Worm (Caenorhabditis elegans): ENCODE measurements around the gene math-8.

math-8 gene

ce11 chrII:1884635-1885034 is 4.3 kb downstream of the math-8 start, which contains the start of gene math-6:
Gene math-6 (minus strand): TSS chrII:1884735.
- TF ChIP-seq unc-98 (GFP tag; IDR thresholded peaks at IDR 0.05) (no peak), snu-23 (GFP tag; optimal IDR thresholded peaks at IDR 0.05) (no peak), ces-1 (GFP tag; optimal IDR thresholded peaks at IDR 0.05) (no peak), C16A3.4 (tag; optimal IDR thresholded peaks at IDR 0.05) (no peak), fkh-8 (tag; optimal IDR thresholded peaks at IDR 0.05) (no peak), fos-1 (tag; optimal IDR thresholded peaks at IDR 0.05) (no peak), nhr-11 (tag; optimal IDR thresholded peaks at IDR 0.05) (no peak), hlh-17 (GFP tag; optimal IDR thresholded peaks at IDR 0.05; ENCODE audit: borderline replicate concordance) (no peak), egl-27 (tag; optimal IDR thresholded peaks at IDR 0.05) (no peak)

DNA sequence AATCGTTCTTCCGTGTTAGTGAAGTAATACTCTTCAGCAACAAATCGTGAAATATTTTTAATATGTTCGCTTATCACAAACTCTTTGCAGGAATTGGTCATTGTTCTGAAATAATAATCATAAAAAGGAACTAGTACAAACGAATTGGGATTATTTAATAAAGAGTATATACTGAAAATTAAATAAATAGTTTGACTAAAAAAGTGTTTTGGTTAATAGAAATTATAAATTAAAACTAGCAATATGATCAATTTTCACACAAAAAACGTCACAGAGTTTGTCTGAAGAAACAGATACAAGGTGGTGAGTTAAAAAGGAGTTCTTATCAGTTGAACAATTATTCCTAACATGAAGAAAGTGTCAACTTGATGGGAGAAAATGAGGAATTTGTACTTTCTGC is 6.3 kb downstream of the math-8 start, which contains the start of gene math-5:
TSS of gene math-5 (minus strand) at position 101 of the 400 bp plus-strand sequence.
- no peak for TF ChIP-seq nhr-12 (tag; optimal IDR thresholded peaks at IDR 0.05)
- TF ChIP-seq efl-1 (optimal IDR thresholded peaks at IDR 0.05): no peak
- no peak for TF ChIP-seq efl-1 (GFP tag; optimal IDR thresholded peaks at IDR 0.05 in 1 of 2)
- TF ChIP-seq C16A3.4 (tag; optimal IDR thresholded peaks at IDR 0.05): no peak
- no peak for TF ChIP-seq irx-1 (tag; optimal IDR thresholded peaks at IDR 0.05)
- TF ChIP-seq ces-1 (GFP tag; optimal IDR thresholded peaks at IDR 0.05): no peak
- no peak for TF ChIP-seq nhr-11 (tag; optimal IDR thresholded peaks at IDR 0.05)
- no peak for TF ChIP-seq egl-27 (tag; optimal IDR thresholded peaks at IDR 0.05)
- TF ChIP-seq dpl-1 (GFP tag; optimal IDR thresholded peaks at IDR 0.05): no peak
- no peak for TF ChIP-seq ama-1 (optimal IDR thresholded peaks at IDR 0.05)
- no peak for TF ChIP-seq lin-39 (tag; optimal IDR thresholded peaks at IDR 0.05)
- TF ChIP-seq mab-9 (GFP tag; IDR thresholded peaks at IDR 0.05): no peak
- TF ChIP-seq hlh-17 (GFP tag; optimal IDR thresholded peaks at IDR 0.05; ENCODE audit: borderline replicate concordance): no peak
- TF ChIP-seq fos-1 (tag; optimal IDR thresholded peaks at IDR 0.05): no peak
- TF ChIP-seq C04F5.9 (tag; optimal IDR thresholded peaks at IDR 0.05): no peak
- TF ChIP-seq unc-62 (GFP tag; optimal IDR thresholded peaks at IDR 0.05): no peak
- TF ChIP-seq snu-23 (GFP tag; optimal IDR thresholded peaks at IDR 0.05): no peak
- TF ChIP-seq skn-1 (tag; optimal IDR thresholded peaks at IDR 0.05): no peak

DNA sequence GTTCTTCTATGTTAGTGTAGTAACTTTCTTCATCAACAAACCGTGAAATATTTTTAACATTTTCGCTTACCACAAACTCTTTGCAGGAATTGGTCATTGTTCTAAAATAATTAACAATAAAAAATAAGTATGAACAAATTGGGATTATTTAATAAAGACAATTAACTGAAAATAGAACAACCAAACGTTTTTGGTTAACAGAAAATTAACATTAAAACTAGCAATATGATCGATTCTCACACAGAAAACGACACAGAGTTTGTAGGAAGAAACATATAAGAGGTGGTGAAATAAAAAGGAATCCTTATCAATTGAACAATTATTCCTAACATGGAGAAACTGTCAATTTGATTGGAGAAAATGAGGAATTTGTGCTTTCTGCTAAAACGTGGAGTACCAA is 10.3 kb downstream of the math-8 start, which contains the start of gene math-16:
TSS of gene math-16 (minus strand) at position 101 of the 400 bp plus-strand sequence.
- no peak for TF ChIP-seq lir-3 (tag; optimal IDR thresholded peaks at IDR 0.05; ENCODE audit: poor library complexity)
- TF ChIP-seq blmp-1 (tag; optimal IDR thresholded peaks at IDR 0.05): no peak
- TF ChIP-seq unc-130 (tag; optimal IDR thresholded peaks at IDR 0.05): no peak
- TF ChIP-seq elt-3 (tag; optimal IDR thresholded peaks at IDR 0.05): no peak
- no peak for TF ChIP-seq egl-13 (tag; optimal IDR thresholded peaks at IDR 0.05)
- no peak for TF ChIP-seq dsc-1 (tag; optimal IDR thresholded peaks at IDR 0.05)
- no peak for TF ChIP-seq hpl-2 (GFP tag; optimal IDR thresholded peaks at IDR 0.05)
- no peak for TF ChIP-seq lin-39 (tag; optimal IDR thresholded peaks at IDR 0.05)
- TF ChIP-seq zag-1 (tag; optimal IDR thresholded peaks at IDR 0.05): no peak
- TF ChIP-seq lin-14 (GFP tag; optimal IDR thresholded peaks at IDR 0.05): no peak
- TF ChIP-seq fkh-4 (tag; optimal IDR thresholded peaks at IDR 0.05; ENCODE audit: borderline replicate concordance): no peak
- TF ChIP-seq ets-5 (GFP tag; IDR thresholded peaks at IDR 0.05): no peak
- no peak for TF ChIP-seq aha-1 (tag; optimal IDR thresholded peaks at IDR 0.05)
- no peak for TF ChIP-seq snpc-4 (tag; optimal IDR thresholded peaks at IDR 0.05)
- TF ChIP-seq nhr-11 (tag; optimal IDR thresholded peaks at IDR 0.05): no peak
- no peak for TF ChIP-seq nhr-76 (tag; optimal IDR thresholded peaks at IDR 0.05)
- TF ChIP-seq C16A3.4 (tag; optimal IDR thresholded peaks at IDR 0.05): no peak
- TF ChIP-seq tbx-2 (tag; optimal IDR thresholded peaks at IDR 0.05): no peak

- TF ChIP-seq Y116A8C.19 (tag; optimal IDR thresholded peaks at IDR 0.05; ENCODE audit: borderline replicate concordance): no peak
- no peak for TF ChIP-seq isw-1 (GFP tag; IDR thresholded peaks at IDR 0.05)
- TF ChIP-seq ceh-90 (tag; optimal IDR thresholded peaks at IDR 0.05): no peak
- TF ChIP-seq ceh-8 (GFP tag; optimal IDR thresholded peaks at IDR 0.05): no peak
- no peak for TF ChIP-seq lin-13 (GFP tag; optimal IDR thresholded peaks at IDR 0.05)
- no peak for TF ChIP-seq mdl-1 (tag; optimal IDR thresholded peaks at IDR 0.05)
- TF ChIP-seq efl-3 (GFP tag; optimal IDR thresholded peaks at IDR 0.05): no peak
- no peak for TF ChIP-seq ztf-11 (tag; optimal IDR thresholded peaks at IDR 0.05)
- TF ChIP-seq nhr-19 (GFP tag; conservative IDR thresholded peaks at IDR 0.05): no peak
- TF ChIP-seq unc-62 (GFP tag; optimal IDR thresholded peaks at IDR 0.05): no peak
- no peak for TF ChIP-seq sox-4 (tag; optimal IDR thresholded peaks at IDR 0.05)
- TF ChIP-seq nhr-84 (tag; optimal IDR thresholded peaks at IDR 0.05): no peak
- no peak for TF ChIP-seq ama-1 (optimal IDR thresholded peaks at IDR 0.05)
- no peak for TF ChIP-seq nhr-85 (tag)
Measured at ce11 chrII:1875658-1876057, 13.3 kb downstream of the math-8 start, which contains the start of gene math-13. Gene math-13 (plus strand): TSS chrII:1875958.

Data from whole organism, L1 larva.